Worm (Caenorhabditis elegans) whole organism, L4 larva: ENCODE results near the gene Y71H2AM.20.
A peak's percentile ranks its signal among the peaks of the same experiment; 100 is the strongest.

ENCODE experiments used
- Y105C5A.15 ChIP-seq: fragments of 200-800 bp; sonication (Bioruptor generic); IDR thresholded peaks from 2 replicates; pipeline ENCODE4 v1.3.6; 2022; ENCODE audit warnings: missing genetic modification characterization, missing compliant biosample characterization
- ama-1 ChIP-seq: fragments of 150-350 bp; optimal IDR thresholded peaks from 2 replicates; lab custom pipeline; 2014; ENCODE audit warnings: inconsistent platforms, mixed read lengths
- ceh-32 ChIP-seq: sonication (generic microtip); optimal IDR thresholded peaks from 2 replicates; lab custom pipeline; 2016; ENCODE audit warnings: mild to moderate bottlenecking, missing genetic modification characterization, missing compliant biosample characterization; ENCODE audit not compliant: poor library complexity
- ceh-44 ChIP-seq: fragments of 200-800 bp; sonication (Bioruptor generic); IDR thresholded peaks from 2 replicates; pipeline ENCODE4 v1.3.6; 2022; ENCODE audit warnings: missing genetic modification reagents, missing genetic modification characterization, missing compliant biosample characterization
- ceh-62 ChIP-seq: sonication (generic microtip); optimal IDR thresholded peaks from 2 replicates; lab custom pipeline; 2017; ENCODE audit warnings: missing biosample characterization, missing genetic modification characterization
- daf-12 ChIP-seq: fragments of 150-350 bp; optimal IDR thresholded peaks from 2 replicates; lab custom pipeline; 2014; ENCODE audit warnings: missing biosample characterization, missing genetic modification reagents, missing genetic modification characterization
- daf-8 ChIP-seq: fragments of 200-800 bp; sonication (Bioruptor generic); IDR thresholded peaks from 2 replicates; pipeline ENCODE4 v1.3.6; 2022; ENCODE audit warnings: missing genetic modification characterization, missing compliant biosample characterization
- dpl-1 ChIP-seq: fragments of 150-350 bp; optimal IDR thresholded peaks from 2 replicates; lab custom pipeline; 2014; ENCODE audit warnings: missing biosample characterization, missing genetic modification reagents, missing genetic modification characterization
- egl-43 ChIP-seq: fragments of 200-800 bp; sonication (Bioruptor generic); IDR thresholded peaks from 2 replicates; pipeline ENCODE4 v1.3.6; 2022; ENCODE audit warnings: missing genetic modification reagents, missing genetic modification characterization, missing compliant biosample characterization
- fkh-10 ChIP-seq: fragments of 150-350 bp; optimal IDR thresholded peaks from 2 replicates; lab custom pipeline; 2014; ENCODE audit warnings: missing biosample characterization, missing genetic modification reagents, missing genetic modification characterization
- hlh-30 ChIP-seq: sonication (generic microtip); optimal IDR thresholded peaks from 2 replicates; lab custom pipeline; 2017; ENCODE audit warnings: antibody characterized with exemption, mild to moderate bottlenecking, missing genetic modification characterization, missing compliant biosample characterization; ENCODE audit not compliant: insufficient read depth
- jun-1 ChIP-seq: fragments of 150-350 bp; optimal IDR thresholded peaks from 2 replicates; lab custom pipeline; 2014; ENCODE audit warnings: missing biosample characterization, missing genetic modification reagents, missing genetic modification characterization
- lin-15B ChIP-seq: fragments of 150-350 bp; sonication (generic microtip); optimal IDR thresholded peaks from 3 replicates; lab custom pipeline; 2014; ENCODE audit warnings: missing biosample characterization, missing genetic modification characterization
- lin-29 ChIP-seq: fragments of 200-800 bp; sonication (Bioruptor generic); IDR thresholded peaks from 2 replicates; pipeline ENCODE4 v1.3.6; 2022; ENCODE audit warnings: missing genetic modification reagents, missing genetic modification characterization, missing compliant biosample characterization
- lin-39 ChIP-seq: fragments of 150-350 bp; optimal IDR thresholded peaks from 2 replicates; lab custom pipeline; 2014; ENCODE audit warnings: missing biosample characterization, missing genetic modification reagents, missing genetic modification characterization
- lir-3 ChIP-seq: sonication (generic microtip); optimal IDR thresholded peaks from 2 replicates; lab custom pipeline; 2016; ENCODE audit warnings: mild to moderate bottlenecking, missing genetic modification characterization, missing compliant biosample characterization
- lsy-2 ChIP-seq, 2 experiments: fragments of 150-350 bp in 1 of 2; sonication (generic microtip) in 1 of 2; optimal IDR thresholded peaks; 2 replicates each; lab custom pipeline; 2014 to 2017; ENCODE audit warnings: missing biosample characterization in 2 of 2, missing genetic modification characterization in 2 of 2
- madf-9 ChIP-seq: fragments of 200-800 bp; sonication (Bioruptor generic); conservative IDR thresholded peaks from 2 replicates; pipeline ENCODE4 v1.3.6; 2022; ENCODE audit warnings: missing genetic modification reagents, missing genetic modification characterization, missing compliant biosample characterization
- mdl-1 ChIP-seq, 2 experiments: fragments of 150-350 bp in 1 of 2; sonication (generic microtip) in 1 of 2; optimal IDR thresholded peaks; 2 replicates each; lab custom pipeline; 2014 to 2017; ENCODE audit warnings: missing biosample characterization in 2 of 2, missing genetic modification characterization in 2 of 2
- mes-2 ChIP-seq: sonication (generic microtip); optimal IDR thresholded peaks from 2 replicates; lab custom pipeline; 2016; ENCODE audit warnings: missing genotype, mild to moderate bottlenecking, missing genetic modification characterization, missing compliant biosample characterization; ENCODE audit not compliant: poor library complexity, severe bottlenecking
- nhr-10 ChIP-seq: fragments of 150-350 bp; optimal IDR thresholded peaks from 2 replicates; lab custom pipeline; 2014; ENCODE audit warnings: missing biosample characterization, missing genetic modification characterization
- nhr-41 ChIP-seq: fragments of 200-800 bp; sonication (Bioruptor generic); IDR thresholded peaks from 2 replicates; pipeline ENCODE4 v1.3.6; 2022; ENCODE audit warnings: missing genetic modification reagents, missing genetic modification characterization, missing compliant biosample characterization
- nhr-48 ChIP-seq: sonication (generic microtip); optimal IDR thresholded peaks from 2 replicates; lab custom pipeline; 2016; ENCODE audit warnings: mild to moderate bottlenecking, missing genetic modification characterization, missing compliant biosample characterization
- nhr-77 ChIP-seq: fragments of 150-350 bp; optimal IDR thresholded peaks from 2 replicates; lab custom pipeline; 2014; ENCODE audit warnings: missing biosample characterization, missing genetic modification characterization
- pha-4 ChIP-seq, 2 experiments: fragments of 150-350 bp in 1 of 2; fragments of 200-800 bp in 1 of 2; sonication (Bioruptor generic) in 1 of 2; IDR thresholded peaks in 1 of 2; optimal IDR thresholded peaks in 1 of 2; 2 replicates each; pipeline versions ENCODE4 v1.3.6 to Lab custom; 2014 to 2022; ENCODE audit warnings: missing genetic modification characterization in 2 of 2, missing genetic modification reagents in 2 of 2, missing biosample characterization in 1 of 2, missing compliant biosample characterization in 1 of 2
- php-3 ChIP-seq: fragments of 200-800 bp; sonication (Bioruptor generic); IDR thresholded peaks from 2 replicates; pipeline ENCODE4 v1.3.6; 2022; ENCODE audit warnings: missing genetic modification reagents, missing genetic modification characterization, missing compliant biosample characterization
- pqm-1 ChIP-seq: sonication (generic microtip); optimal IDR thresholded peaks from 2 replicates; lab custom pipeline; 2017; ENCODE audit warnings: missing biosample characterization, missing genetic modification characterization
- rbr-2 ChIP-seq: sonication (generic microtip); optimal IDR thresholded peaks from 2 replicates; lab custom pipeline; 2016; ENCODE audit warnings: missing genotype, missing genetic modification characterization, missing compliant biosample characterization
- set-16 ChIP-seq: fragments of 200-800 bp; sonication (Bioruptor generic); IDR thresholded peaks from 2 replicates; pipeline ENCODE4 v1.3.6; 2022; ENCODE audit warnings: missing genetic modification reagents, missing genetic modification characterization, missing compliant biosample characterization
- snpc-4 ChIP-seq: fragments of 150-350 bp; optimal IDR thresholded peaks from 2 replicates; lab custom pipeline; 2014; ENCODE audit warnings: missing biosample characterization, missing genetic modification characterization
- tag-97 ChIP-seq: fragments of 200-800 bp; sonication (Bioruptor generic); IDR thresholded peaks from 2 replicates; pipeline ENCODE4 v1.3.6; 2022; ENCODE audit warnings: missing genetic modification characterization, missing compliant biosample characterization
- unc-62 ChIP-seq, 3 experiments: fragments of 150-350 bp in 1 of 3; sonication (generic microtip); optimal IDR thresholded peaks in 2 of 3; peaks in 1 of 3; 1 replicate in 1 of 3; 2 replicates in 2 of 3; lab custom pipeline; 2014 to 2017; ENCODE audit warnings: missing biosample characterization in 3 of 3, missing genetic modification characterization in 3 of 3, missing genetic modification reagents in 3 of 3, missing genotype in 1 of 3
- zag-1 ChIP-seq: fragments of 150-350 bp; optimal IDR thresholded peaks from 2 replicates; lab custom pipeline; 2014; ENCODE audit warnings: missing biosample characterization, missing genetic modification characterization
- zfp-2 ChIP-seq: sonication (generic microtip); optimal IDR thresholded peaks from 2 replicates; lab custom pipeline; 2016; ENCODE audit warnings: mild to moderate bottlenecking, missing genetic modification characterization, missing compliant biosample characterization
- zip-11 ChIP-seq: fragments of 200-800 bp; sonication (Bioruptor generic); IDR thresholded peaks from 2 replicates; pipeline ENCODE4 v1.3.6; 2022; ENCODE audit warnings: missing genetic modification characterization, missing compliant biosample characterization

Gene Y71H2AM.20

DNA sequence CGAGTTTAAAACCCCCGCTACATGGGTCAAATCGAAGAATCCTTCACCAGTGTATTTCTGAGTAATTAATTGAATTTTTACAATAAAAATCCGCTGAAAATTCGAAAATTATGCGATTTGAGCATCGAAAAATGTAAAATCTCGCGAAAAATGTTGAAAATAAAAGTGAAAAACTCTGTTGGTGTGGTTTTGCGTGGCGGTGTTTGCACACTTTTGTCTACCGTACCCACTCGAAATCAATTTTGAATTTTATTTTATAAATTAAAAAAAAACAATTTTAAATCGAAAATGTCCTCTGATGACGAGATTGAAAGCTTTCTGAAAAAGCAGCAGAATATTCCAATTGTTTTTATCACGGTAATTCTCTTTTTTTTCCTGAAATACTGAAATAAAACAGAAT, 5.0 kb downstream of the Y71H2AM.20 start, which contains the start of gene Y71H2AM.6 (continued):
- peak; percentile 66 for TF ChIP-seq mes-2 (tag; lab: Kevin White, UChicago)
- TF ChIP-seq dpl-1 (GFP tag; lab: Kevin White, UChicago) = peak; percentile 76
- no peak for TF ChIP-seq ceh-44 (GFP tag; lab: Robert Waterston, UW)
- TF ChIP-seq ceh-62 (tag; lab: Kevin White, UChicago) = no peak
- TF ChIP-seq mdl-1 (tag; optimal IDR thresholded peaks at IDR 0.05; lab: Kevin White, UChicago) = no peak
- no peak for TF ChIP-seq nhr-77 (tag; lab: Kevin White, UChicago)
- no peak for TF ChIP-seq daf-8
- no peak for TF ChIP-seq ceh-32 (tag; lab: Kevin White, UChicago)
- TF ChIP-seq lin-15B (tag; lab: Kevin White, UChicago) = no peak
- TF ChIP-seq ama-1 = no peak
- no peak for TF ChIP-seq daf-12
- no peak for TF ChIP-seq snpc-4 (tag; lab: Kevin White, UChicago)
- TF ChIP-seq zag-1 (tag; lab: Kevin White, UChicago) = no peak
- TF ChIP-seq zfp-2 (tag; lab: Kevin White, UChicago) = no peak
- no peak for TF ChIP-seq php-3 (GFP tag; lab: Robert Waterston, UW)
- no peak for TF ChIP-seq jun-1 (tag; lab: Kevin White, UChicago)
- TF ChIP-seq rbr-2 (tag; lab: Kevin White, UChicago) = peak; percentile 21
- no peak for TF ChIP-seq tag-97 (GFP tag; lab: Robert Waterston, UW)
- TF ChIP-seq madf-9 = no peak
- peak; percentile 18 for TF ChIP-seq fkh-10 (GFP tag; lab: Kevin White, UChicago)
- no peak for TF ChIP-seq pqm-1
- TF ChIP-seq lsy-2 (tag; optimal IDR thresholded peaks at IDR 0.05; lab: Kevin White, UChicago) = peak; percentile 90 to 99
- TF ChIP-seq Y105C5A.15 = no peak
- no peak for TF ChIP-seq lir-3
- no peak for TF ChIP-seq unc-62 (GFP tag; optimal IDR thresholded peaks at IDR 0.05 in 1 of 2; lab: Kevin White, UChicago)
- no peak for TF ChIP-seq unc-62 (tag; optimal IDR thresholded peaks at IDR 0.05; lab: Kevin White, UChicago)
- TF ChIP-seq pha-4 (GFP tag; IDR thresholded peaks at IDR 0.05; lab: Robert Waterston, UW) = no peak
- peak; percentile 79 for TF ChIP-seq pha-4 (tag; optimal IDR thresholded peaks at IDR 0.05; lab: Kevin White, UChicago)

DNA sequence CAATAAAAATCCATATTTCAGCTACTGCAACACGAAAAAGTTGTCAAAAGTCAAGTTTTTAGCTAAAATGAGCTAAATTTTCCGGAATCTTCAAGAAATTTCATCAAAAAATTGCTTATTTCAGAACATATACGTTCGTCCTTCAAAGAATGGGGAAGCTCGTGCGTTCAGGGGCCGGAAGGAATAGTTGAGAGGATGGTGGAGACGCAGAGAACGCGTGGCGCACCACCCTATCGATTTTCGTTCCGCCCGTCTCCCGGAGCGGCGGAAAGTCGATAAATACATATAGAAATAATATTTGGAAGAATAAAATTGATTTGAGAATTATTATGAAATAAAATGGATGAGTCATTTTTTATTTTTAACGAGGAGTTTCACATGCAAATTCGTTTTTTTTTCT, 5.5 kb downstream of the Y71H2AM.20 start:
- TF ChIP-seq mdl-1 (tag; optimal IDR thresholded peaks at IDR 0.05; lab: Kevin White, UChicago) (peak; percentile 5 to 8), hlh-30 (tag; lab: Kevin White, UChicago) (peak; percentile 38), daf-8 (no peak), lin-15B (tag; lab: Kevin White, UChicago) (no peak)

DNA sequence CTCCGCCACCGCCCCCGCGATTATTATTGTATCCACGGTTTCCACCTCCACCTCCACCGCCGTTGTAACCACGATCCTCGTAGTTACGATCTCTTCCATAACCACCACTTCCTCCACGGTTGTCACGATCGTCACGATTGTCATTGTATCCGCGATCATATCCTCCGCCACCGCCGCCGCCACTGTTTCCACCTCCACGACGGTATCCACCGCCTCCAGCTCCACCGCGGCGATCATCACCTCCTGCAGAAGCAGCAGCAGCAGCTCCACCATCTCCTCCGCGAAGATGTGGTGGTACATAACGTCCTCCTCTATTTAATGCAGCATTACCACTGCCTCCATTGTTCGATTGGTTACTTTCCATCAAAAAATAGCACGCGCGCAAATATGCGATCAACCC, 7.1 kb downstream of the Y71H2AM.20 start, which contains the start of gene laf-1:
Gene laf-1 (minus strand): TSS at position 399 of the 400 bp plus-strand sequence.
- TF ChIP-seq unc-62 (GFP tag; optimal IDR thresholded peaks at IDR 0.05 in 1 of 2; lab: Kevin White, UChicago) (peak in 1 of 2 experiments; percentile 50), unc-62 (tag; optimal IDR thresholded peaks at IDR 0.05; lab: Kevin White, UChicago) (no peak), lin-29 (GFP tag; lab: Robert Waterston, UW) (no peak), nhr-41 (no peak), set-16 (GFP tag; lab: Robert Waterston, UW) (peak; percentile 87), nhr-10 (no peak), lin-39 (no peak), nhr-48 (tag; lab: Kevin White, UChicago) (no peak)

DNA sequence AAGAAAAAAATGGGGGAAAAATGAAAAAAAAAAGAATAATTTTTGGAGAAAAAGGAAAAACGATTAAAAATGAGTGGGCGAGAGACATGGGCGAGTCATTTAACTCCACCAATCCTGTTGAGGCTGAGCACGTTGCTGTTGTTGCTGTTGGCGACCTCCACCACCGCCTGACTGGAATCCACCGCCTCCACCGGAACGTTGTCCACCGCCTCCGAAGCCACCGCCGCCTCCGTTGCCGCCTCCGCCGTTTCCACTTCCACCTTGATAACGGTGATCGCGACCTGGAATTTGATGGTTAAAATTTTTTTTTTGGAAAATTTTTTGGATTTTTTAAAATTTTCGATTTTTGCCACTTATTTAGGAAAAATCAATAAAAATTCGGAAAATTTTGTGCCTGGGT, 15.0 kb downstream of the Y71H2AM.20 start:
- TF ChIP-seq egl-43 = 0 out of 2 replicates have a peak, but pooled peaks have one; percentile 7
- TF ChIP-seq set-16 (GFP tag; lab: Robert Waterston, UW) = peak; percentile 85
- TF ChIP-seq zip-11 (GFP tag; lab: Robert Waterston, UW) = no peak
